Fruit fly (Drosophila melanogaster) whole organism: Measurements from ENCODE around the gene CG4962.

Source experiments
- CG8478 ChIP-seq: fragments of >200 bp; optimal IDR thresholded peaks from 2 replicates; lab custom pipeline; 2018; ENCODE audit warnings: inconsistent platforms
- Dll ChIP-seq: fragments of >200 bp; optimal IDR thresholded peaks from 2 replicates; lab custom pipeline; 2017
- EcR ChIP-seq, 2 experiments: fragments of >200 bp; optimal IDR thresholded peaks; 2 replicates each; lab custom pipeline; 2017; ENCODE audit warnings: missing biosample characterization in 2 of 2, missing genetic modification characterization in 2 of 2, missing genetic modification reagents in 2 of 2
- pan ChIP-seq: fragments of >200 bp; optimal IDR thresholded peaks from 2 replicates; lab custom pipeline; 2017
- psq ChIP-seq: fragments of >200 bp; optimal IDR thresholded peaks from 2 replicates; lab custom pipeline; 2017
- usp ChIP-seq: fragments of >200 bp; optimal IDR thresholded peaks from 2 replicates; lab custom pipeline; 2017; ENCODE audit warnings: missing biosample characterization, missing genetic modification characterization, mixed read lengths

Gene CG4962

dm6 chr3L:16326657-16327056 is 31.3 kb upstream of the CG4962 start, which contains the start of the genes CG13040 and CG13039:
TSS of gene CG13040 (minus strand) at chr3L:16326757.
TSS of gene CG13039 (minus strand) at chr3L:16326762.
- TF ChIP-seq usp (no peak), EcR (GFP tag; optimal IDR thresholded peaks at IDR 0.05; lab: Kevin White, UChicago) (no peak), pan (lab: Kevin White, UChicago) (no peak), CG8478 (no peak), Dll (lab: Kevin White, UChicago) (no peak), psq (lab: Kevin White, UChicago) (no peak)

- TF ChIP-seq usp = no peak
- TF ChIP-seq Dll (lab: Kevin White, UChicago) = no peak
- TF ChIP-seq EcR (GFP tag; optimal IDR thresholded peaks at IDR 0.05; lab: Kevin White, UChicago) = no peak
- no peak for TF ChIP-seq CG8478
- TF ChIP-seq pan (lab: Kevin White, UChicago) = no peak
- no peak for TF ChIP-seq psq (lab: Kevin White, UChicago)
Observed at dm6 chr3L:16323372-16323771, 28.0 kb upstream of the CG4962 start, which contains the start of gene CG13059. TSS of gene CG13059 (plus strand) at chr3L:16323672.

dm6 chr3L:16321172-16321571 is 25.8 kb upstream of the CG4962 start, which contains the start of gene CG42718:
TSS of gene CG42718 (minus strand) at chr3L:16321272.
- TF ChIP-seq CG8478 (no peak), psq (lab: Kevin White, UChicago) (no peak), EcR (GFP tag; optimal IDR thresholded peaks at IDR 0.05; lab: Kevin White, UChicago) (no peak), Dll (lab: Kevin White, UChicago) (no peak), usp (no peak), pan (lab: Kevin White, UChicago) (no peak)

dm6 chr3L:16319399-16319906 is 24.1 kb upstream of the CG4962 start, which contains the start of the genes CG13041 and CG13060:
TSS of gene CG13041 (minus strand) at chr3L:16319526.
TSS of gene CG13060 (plus strand) at chr3L:16319856.
- TF ChIP-seq usp = no peak
- TF ChIP-seq pan (lab: Kevin White, UChicago) = no peak
- TF ChIP-seq Dll (lab: Kevin White, UChicago) = no peak
- TF ChIP-seq CG8478 = no peak
- no peak for TF ChIP-seq psq (lab: Kevin White, UChicago)
- no peak for TF ChIP-seq EcR (GFP tag; optimal IDR thresholded peaks at IDR 0.05; lab: Kevin White, UChicago)

- TF ChIP-seq pan (lab: Kevin White, UChicago) = no peak
- TF ChIP-seq Dll (lab: Kevin White, UChicago) = no peak
- TF ChIP-seq psq (lab: Kevin White, UChicago) = no peak
- TF ChIP-seq CG8478 = no peak
- TF ChIP-seq usp = no peak
- no peak for TF ChIP-seq EcR (GFP tag; optimal IDR thresholded peaks at IDR 0.05; lab: Kevin White, UChicago)
Observed at dm6 chr3L:16317724-16318123, 22.4 kb upstream of the CG4962 start, which contains the start of gene Nplp3. TSS of gene Nplp3 (plus strand) at chr3L:16318024.

dm6 chr3L:16313985-16314384 is 18.6 kb upstream of the CG4962 start, which contains the start of gene CG13062:
TSS of gene CG13062 (plus strand) at chr3L:16314285.
- TF ChIP-seq Dll (lab: Kevin White, UChicago) (no peak), pan (lab: Kevin White, UChicago) (no peak), CG8478 (no peak), usp (no peak), psq (lab: Kevin White, UChicago) (no peak), EcR (GFP tag; optimal IDR thresholded peaks at IDR 0.05; lab: Kevin White, UChicago) (no peak)

dm6 chr3L:16309972-16310371 is 14.6 kb upstream of the CG4962 start:
- TF ChIP-seq CG8478 (no peak), usp (no peak), pan (lab: Kevin White, UChicago) (no peak), psq (lab: Kevin White, UChicago) (no peak), EcR (GFP tag; optimal IDR thresholded peaks at IDR 0.05; lab: Kevin White, UChicago) (no peak), Dll (lab: Kevin White, UChicago) (no peak)

dm6 chr3L:16308380-16308779 is 13.0 kb upstream of the CG4962 start, which contains the start of gene CG13042:
TSS of gene CG13042 (minus strand) at chr3L:16308480.
- TF ChIP-seq EcR (GFP tag; optimal IDR thresholded peaks at IDR 0.05; lab: Kevin White, UChicago) (no peak), CG8478 (no peak), pan (lab: Kevin White, UChicago) (no peak), Dll (lab: Kevin White, UChicago) (no peak)

- no peak for TF ChIP-seq pan (lab: Kevin White, UChicago)
- no peak for TF ChIP-seq usp
- TF ChIP-seq CG8478 = no peak
- TF ChIP-seq Dll (lab: Kevin White, UChicago) = no peak
Observed at dm6 chr3L:16305820-16306650, 10.7 kb upstream of the CG4962 start, which contains the start of the genes CG13043 and CG13063. TSS of gene CG13043 (minus strand) at chr3L:16305870. TSS of gene CG13063 (plus strand) at chr3L:16306600.

dm6 chr3L:16303982-16304381 is 8.6 kb upstream of the CG4962 start, which contains the start of gene CG43249:
TSS of gene CG43249 (plus strand) at chr3L:16304282.
- TF ChIP-seq pan (lab: Kevin White, UChicago) = no peak
- no peak for TF ChIP-seq CG8478
- TF ChIP-seq usp = no peak
- no peak for TF ChIP-seq Dll (lab: Kevin White, UChicago)
- no peak for TF ChIP-seq EcR (GFP tag; optimal IDR thresholded peaks at IDR 0.05; lab: Kevin White, UChicago)
- TF ChIP-seq psq (lab: Kevin White, UChicago) = no peak

dm6 chr3L:16303078-16303477 is 7.7 kb upstream of the CG4962 start, which contains the start of gene CG13044:
TSS of gene CG13044 (minus strand) at chr3L:16303178.
- TF ChIP-seq psq (lab: Kevin White, UChicago) = no peak
- TF ChIP-seq EcR (GFP tag; optimal IDR thresholded peaks at IDR 0.05; lab: Kevin White, UChicago) = no peak
- no peak for TF ChIP-seq usp
- no peak for TF ChIP-seq CG8478
- TF ChIP-seq Dll (lab: Kevin White, UChicago) = no peak
- no peak for TF ChIP-seq pan (lab: Kevin White, UChicago)
